Fruit fly (Drosophila melanogaster): ENCODE measurements around the gene ppk22.

The ppk22 gene

dm6 chr3R:24809576-24810279 is 49.9 kb downstream of the ppk22 start (continued):
- TF ChIP-seq caup (GFP tag; optimal IDR thresholded peaks at IDR 0.05; ENCODE audit: severe bottlenecking) = peak; percentile 68
- peak; percentile 67 for TF ChIP-seq PHDP (tag; optimal IDR thresholded peaks at IDR 0.05)
- TF ChIP-seq CG7271 (tag; optimal IDR thresholded peaks at IDR 0.05) = peak; percentile 48
- TF ChIP-seq nerfin-1 (tag; optimal IDR thresholded peaks at IDR 0.05) = peak; percentile 52
- TF ChIP-seq zfh1 (GFP tag; IDR thresholded peaks at IDR 0.05) = no peak
- TF ChIP-seq Med (GFP tag) = peak; percentile 84
- TF ChIP-seq CG14710 (tag; optimal IDR thresholded peaks at IDR 0.05) = peak; percentile 57
- no peak for TF ChIP-seq unc-4 (GFP tag; IDR thresholded peaks at IDR 0.05; ENCODE audit: partially characterized antibody)
- 0 out of 3 replicates have a peak, but pooled peaks have one; percentile 37 for TF ChIP-seq ci (GFP tag; IDR thresholded peaks at IDR 0.05)
- 0 out of 2 replicates have a peak, but pooled peaks have one; percentile 12 for TF ChIP-seq rib (GFP tag; IDR thresholded peaks at IDR 0.05)
- peak; percentile 84 for TF ChIP-seq ATbp (GFP tag; optimal IDR thresholded peaks at IDR 0.05)
- TF ChIP-seq bsh (GFP tag; optimal IDR thresholded peaks at IDR 0.05) = peak in 1 of 2 experiments; percentile 59
- TF ChIP-seq CG9932 (GFP tag; IDR thresholded peaks at IDR 0.05) = no peak
- no peak for TF ChIP-seq CG1647 (GFP tag; optimal IDR thresholded peaks at IDR 0.05)
- TF ChIP-seq MTF-1 (GFP tag; optimal IDR thresholded peaks at IDR 0.05; ENCODE audit: borderline replicate concordance) = peak; percentile 54
- peak; percentile 10 for TF ChIP-seq CG12744 (GFP tag; optimal IDR thresholded peaks at IDR 0.05)
- TF ChIP-seq trem (tag; optimal IDR thresholded peaks at IDR 0.05) = peak; percentile 30
- peak; percentile 27 for TF ChIP-seq CG6254 (GFP tag; optimal IDR thresholded peaks at IDR 0.05)
- TF ChIP-seq chinmo (GFP tag; IDR thresholded peaks at IDR 0.05; ENCODE audit: partially characterized antibody) = 0 out of 4 replicates have a peak, but pooled peaks have one; percentile 21
- TF ChIP-seq CG9437 (GFP tag; optimal IDR thresholded peaks at IDR 0.05) = no peak
- peak; percentile 15 for TF ChIP-seq CG2116 (GFP tag; optimal IDR thresholded peaks at IDR 0.05)
- peak; percentile 60 for TF ChIP-seq CG3407 (GFP tag; optimal IDR thresholded peaks at IDR 0.05)
- peak; percentile 43 for TF ChIP-seq CG6683 (GFP tag; optimal IDR thresholded peaks at IDR 0.05)
- peak; percentile 17 for TF ChIP-seq sd (tag; optimal IDR thresholded peaks at IDR 0.05)
- TF ChIP-seq Atf6 (GFP tag; IDR thresholded peaks at IDR 0.05) = peak; percentile 45; the same call in 1 of the 2 replicates
- no peak for TF ChIP-seq CG8290 (GFP tag; optimal IDR thresholded peaks at IDR 0.05)
- no peak for TF ChIP-seq CG8290 (tag; optimal IDR thresholded peaks at IDR 0.05)
- TF ChIP-seq dpn (GFP tag; optimal IDR thresholded peaks at IDR 0.05) = no peak
- TF ChIP-seq CG18619 (GFP tag; optimal IDR thresholded peaks at IDR 0.05) = peak; percentile 19
- no peak for TF ChIP-seq CG11398 (GFP tag; optimal IDR thresholded peaks at IDR 0.05)
- TF ChIP-seq chif (GFP tag; optimal IDR thresholded peaks at IDR 0.05) = peak in 1 of 2 experiments; percentile 14
- TF ChIP-seq Pdp1 (GFP tag; optimal IDR thresholded peaks at IDR 0.05) = peak in 1 of 2 experiments; percentile 71
- no peak for TF ChIP-seq D (optimal IDR thresholded peaks at IDR 0.05)
- TF ChIP-seq D (GFP tag; optimal IDR thresholded peaks at IDR 0.05) = peak; percentile 39
- TF ChIP-seq HmgZ (tag; optimal IDR thresholded peaks at IDR 0.05) = peak; percentile 26
- peak; percentile 43 for TF ChIP-seq schlank (tag; optimal IDR thresholded peaks at IDR 0.05)
- TF ChIP-seq CG3838 (GFP tag; optimal IDR thresholded peaks at IDR 0.05) = peak; percentile 37
- TF ChIP-seq CG10274 (GFP tag; optimal IDR thresholded peaks at IDR 0.05) = peak; percentile 25
- TF ChIP-seq YL-1 (GFP tag; optimal IDR thresholded peaks at IDR 0.05) = no peak
- no peak for TF ChIP-seq CG8765 (GFP tag; IDR thresholded peaks at IDR 0.05)
- peak; percentile 83 for TF ChIP-seq CG34376 (GFP tag; optimal IDR thresholded peaks at IDR 0.05)
- TF ChIP-seq Vsx1 (GFP tag; optimal IDR thresholded peaks at IDR 0.05) = peak; percentile 67
- peak; percentile 69 for TF ChIP-seq CG6765 (GFP tag; optimal IDR thresholded peaks at IDR 0.05)
- no peak for TF ChIP-seq HLH54F (GFP tag; optimal IDR thresholded peaks at IDR 0.05)
- peak; percentile 16 for TF ChIP-seq CG8924 (tag; optimal IDR thresholded peaks at IDR 0.05)
- peak; percentile 63 for TF ChIP-seq CG4854 (GFP tag; optimal IDR thresholded peaks at IDR 0.05)
- no peak for TF ChIP-seq CG32772 (GFP tag; IDR thresholded peaks at IDR 0.05)
- no peak for TF ChIP-seq ham (GFP tag; IDR thresholded peaks at IDR 0.05)
